Fruit fly (Drosophila melanogaster) whole organism, embryonic: ENCODE data around the gene XRCC1.

Experiments used
- CG4617 ChIP-seq: fragments of 200-800 bp; sonication (Bioruptor generic); optimal IDR thresholded peaks from 3 replicates; lab custom pipeline; 2016; ENCODE audit warnings: missing biosample characterization, missing genetic modification characterization, borderline replicate concordance
- Gug ChIP-seq: fragments of 200-800 bp; sonication (Bioruptor generic); IDR thresholded peaks from 4 replicates; pipeline ENCODE4 v1.3.6; 2022; ENCODE audit warnings: missing biosample characterization, missing genetic modification characterization
- fd96Cb ChIP-seq: fragments of 200-800 bp; sonication (Bioruptor generic); optimal IDR thresholded peaks from 2 replicates; lab custom pipeline; 2018; ENCODE audit warnings: missing biosample characterization, mild to moderate bottlenecking, missing genetic modification characterization, moderate library complexity

dm6 chrX:5338435-5338834, 8.8 kb downstream of the XRCC1 start:
- no peak for TF ChIP-seq Gug (GFP tag; lab: Robert Waterston, UW)
- TF ChIP-seq CG4617: no peak
- no peak for TF ChIP-seq fd96Cb (tag; lab: Kevin White, UChicago)
